Worm (Caenorhabditis elegans) whole organism, L1 larva: ENCODE measurements around the gene fbxa-128.

Experiments
- F16B12.6 ChIP-seq: fragments of 150-350 bp; optimal IDR thresholded peaks from 2 replicates; lab custom pipeline; 2014; ENCODE audit warnings: missing biosample characterization, missing genetic modification characterization
- Y116A8C.19 ChIP-seq: sonication (generic microtip); optimal IDR thresholded peaks from 2 replicates; lab custom pipeline; 2016; ENCODE audit warnings: missing compliant biosample characterization, missing genetic modification characterization, borderline replicate concordance
- aha-1 ChIP-seq: fragments of 150-350 bp; optimal IDR thresholded peaks from 2 replicates; lab custom pipeline; 2014; ENCODE audit warnings: missing biosample characterization, missing genetic modification characterization
- alr-1 ChIP-seq: fragments of 200-800 bp; sonication (Bioruptor generic); optimal IDR thresholded peaks from 2 replicates; lab custom pipeline; 2018; ENCODE audit warnings: borderline replicate concordance, mild to moderate bottlenecking, missing genetic modification characterization, missing compliant biosample characterization
- aly-2 ChIP-seq: fragments of 150-350 bp; optimal IDR thresholded peaks from 2 replicates; lab custom pipeline; 2014; ENCODE audit warnings: missing biosample characterization, missing genetic modification characterization
- ama-1 ChIP-seq: fragments of 150-350 bp; optimal IDR thresholded peaks from 2 replicates; lab custom pipeline; 2014
- ceh-8 ChIP-seq: fragments of 200-800 bp; sonication (Bioruptor generic); optimal IDR thresholded peaks from 2 replicates; lab custom pipeline; 2018; ENCODE audit warnings: mild to moderate bottlenecking, missing genetic modification characterization, moderate library complexity, missing compliant biosample characterization
- ceh-90 ChIP-seq: sonication (generic microtip); optimal IDR thresholded peaks from 2 replicates; lab custom pipeline; 2016; ENCODE audit warnings: missing genetic modification characterization, missing compliant biosample characterization
- dpl-1 ChIP-seq, 3 experiments: fragments of 150-350 bp in 2 of 3; sonication (generic microtip) in 1 of 3; optimal IDR thresholded peaks; 2 replicates each; lab custom pipeline; 2014 to 2017; ENCODE audit warnings: missing biosample characterization in 3 of 3, missing genetic modification characterization in 3 of 3, missing genetic modification reagents in 3 of 3
- dsc-1 ChIP-seq: sonication (generic microtip); optimal IDR thresholded peaks from 2 replicates; lab custom pipeline; 2016; ENCODE audit warnings: mild to moderate bottlenecking, missing genetic modification characterization, missing compliant biosample characterization
- efl-1 ChIP-seq, 4 experiments: fragments of 150-350 bp; optimal IDR thresholded peaks in 3 of 4; peaks in 1 of 4; 1 replicate in 1 of 4; 2 replicates in 3 of 4; lab custom pipeline; 2014; ENCODE audit warnings: missing biosample characterization in 2 of 4, missing genetic modification characterization in 2 of 4, missing genetic modification reagents in 2 of 4
- efl-3 ChIP-seq: fragments of 200-800 bp; sonication (Bioruptor generic); optimal IDR thresholded peaks from 2 replicates; lab custom pipeline; 2018; ENCODE audit warnings: mild to moderate bottlenecking, missing genetic modification characterization, missing compliant biosample characterization
- egl-13 ChIP-seq: sonication (generic microtip); optimal IDR thresholded peaks from 2 replicates; lab custom pipeline; 2016; ENCODE audit warnings: missing genotype, missing genetic modification reagents, missing genetic modification characterization, missing compliant biosample characterization
- egl-27 ChIP-seq, 2 experiments: fragments of 150-350 bp in 1 of 2; sonication (generic microtip); optimal IDR thresholded peaks; 3 replicates each; lab custom pipeline; 2017 to 2018; ENCODE audit warnings: missing biosample characterization in 2 of 2, missing genetic modification characterization in 2 of 2, missing genetic modification reagents in 2 of 2
- ets-5 ChIP-seq: fragments of 200-800 bp; sonication (Bioruptor generic); IDR thresholded peaks from 2 replicates; pipeline ENCODE4 v1.3.6; 2022; ENCODE audit warnings: missing genetic modification characterization, missing compliant biosample characterization
- fkh-4 ChIP-seq: sonication (generic microtip); optimal IDR thresholded peaks from 2 replicates; lab custom pipeline; 2016; ENCODE audit warnings: missing compliant biosample characterization, missing genetic modification characterization, borderline replicate concordance
- fkh-8 ChIP-seq: sonication (generic microtip); optimal IDR thresholded peaks from 2 replicates; lab custom pipeline; 2016; ENCODE audit warnings: mild to moderate bottlenecking, missing genetic modification characterization, missing compliant biosample characterization
- grh-1 ChIP-seq: fragments of 200-800 bp; sonication (Bioruptor generic); IDR thresholded peaks from 2 replicates; pipeline ENCODE4 v1.3.6; 2022; ENCODE audit warnings: missing genetic modification reagents, missing genetic modification characterization, missing compliant biosample characterization
- hlh-17 ChIP-seq: fragments of 200-800 bp; sonication (Bioruptor generic); optimal IDR thresholded peaks from 2 replicates; lab custom pipeline; 2018; ENCODE audit warnings: missing genetic modification characterization, mild to moderate bottlenecking, missing compliant biosample characterization, moderate library complexity, borderline replicate concordance
- irx-1 ChIP-seq: sonication (generic microtip); optimal IDR thresholded peaks from 2 replicates; lab custom pipeline; 2016; ENCODE audit warnings: missing genetic modification characterization, missing compliant biosample characterization
- isw-1 ChIP-seq: fragments of 200-800 bp; sonication (Bioruptor generic); IDR thresholded peaks from 2 replicates; pipeline ENCODE4 v1.3.6; 2022; ENCODE audit warnings: missing genetic modification characterization, missing compliant biosample characterization
- jun-1 ChIP-seq: fragments of 150-350 bp; optimal IDR thresholded peaks from 2 replicates; lab custom pipeline; 2014; ENCODE audit warnings: missing biosample characterization, missing genetic modification reagents, missing genetic modification characterization
- lin-15B ChIP-seq: fragments of 150-350 bp; sonication (generic microtip); optimal IDR thresholded peaks from 3 replicates; lab custom pipeline; 2014; ENCODE audit warnings: missing biosample characterization, missing genetic modification characterization
- lin-35 ChIP-seq, 2 experiments: fragments of 150-350 bp; optimal IDR thresholded peaks; 2 replicates each; lab custom pipeline; 2014; ENCODE audit warnings: missing biosample characterization in 2 of 2, missing genetic modification characterization in 2 of 2, missing genetic modification reagents in 2 of 2
- lin-39 ChIP-seq: fragments of 150-350 bp; optimal IDR thresholded peaks from 2 replicates; lab custom pipeline; 2014; ENCODE audit warnings: missing biosample characterization, missing genetic modification reagents, missing genetic modification characterization
- lir-3 ChIP-seq: sonication (generic microtip); optimal IDR thresholded peaks from 2 replicates; lab custom pipeline; 2016; ENCODE audit warnings: mild to moderate bottlenecking, missing genetic modification characterization, moderate library complexity, missing compliant biosample characterization; ENCODE audit not compliant: poor library complexity
- lsy-2 ChIP-seq, 2 experiments: fragments of 150-350 bp; optimal IDR thresholded peaks; 2 replicates each; lab custom pipeline; 2014; ENCODE audit warnings: missing biosample characterization in 2 of 2, missing genetic modification characterization in 2 of 2
- mab-9 ChIP-seq: fragments of 200-800 bp; sonication (Bioruptor generic); IDR thresholded peaks from 2 replicates; pipeline ENCODE4 v1.3.6; 2022; ENCODE audit warnings: missing genetic modification reagents, missing genetic modification characterization, missing compliant biosample characterization
- mef-2 ChIP-seq: fragments of 150-350 bp; optimal IDR thresholded peaks from 2 replicates; lab custom pipeline; 2014; ENCODE audit warnings: missing biosample characterization, missing genetic modification characterization
- mep-1 ChIP-seq: fragments of 150-350 bp; optimal IDR thresholded peaks from 2 replicates; lab custom pipeline; 2014; ENCODE audit warnings: missing biosample characterization, missing genetic modification characterization
- nhr-28 ChIP-seq: fragments of 150-350 bp; optimal IDR thresholded peaks from 2 replicates; lab custom pipeline; 2014; ENCODE audit warnings: missing biosample characterization, missing genetic modification characterization
- nhr-47 ChIP-seq: sonication (generic microtip); optimal IDR thresholded peaks from 2 replicates; lab custom pipeline; 2016; ENCODE audit warnings: mild to moderate bottlenecking, missing genetic modification characterization, moderate library complexity, missing compliant biosample characterization
- nhr-71 ChIP-seq: sonication (generic microtip); optimal IDR thresholded peaks from 2 replicates; lab custom pipeline; 2016; ENCODE audit warnings: mild to moderate bottlenecking, missing genetic modification characterization, moderate library complexity, missing compliant biosample characterization
- nhr-77 ChIP-seq: fragments of 150-350 bp; optimal IDR thresholded peaks from 2 replicates; lab custom pipeline; 2014; ENCODE audit warnings: missing biosample characterization, missing genetic modification characterization
- nhr-90 ChIP-seq: sonication (generic microtip); optimal IDR thresholded peaks from 2 replicates; lab custom pipeline; 2016; ENCODE audit warnings: mild to moderate bottlenecking, missing genetic modification characterization, missing compliant biosample characterization; ENCODE audit not compliant: poor library complexity
- pag-3 ChIP-seq: sonication (generic microtip); optimal IDR thresholded peaks from 2 replicates; lab custom pipeline; 2017; ENCODE audit warnings: missing genetic modification characterization, mild to moderate bottlenecking, missing compliant biosample characterization, antibody characterized with exemption, borderline replicate concordance; ENCODE audit not compliant: insufficient read depth
- pax-3 ChIP-seq: fragments of 200-800 bp; sonication (Bioruptor generic); optimal IDR thresholded peaks from 2 replicates; lab custom pipeline; 2018; ENCODE audit warnings: mild to moderate bottlenecking, missing genetic modification characterization, moderate library complexity, missing compliant biosample characterization
- pqm-1 ChIP-seq: sonication (generic microtip); optimal IDR thresholded peaks from 3 replicates; lab custom pipeline; 2017; ENCODE audit warnings: missing biosample characterization, missing genetic modification characterization
- skn-1 ChIP-seq: fragments of 150-350 bp; optimal IDR thresholded peaks from 2 replicates; lab custom pipeline; 2014; ENCODE audit warnings: missing biosample characterization, missing genetic modification characterization
- snpc-4 ChIP-seq: fragments of 150-350 bp; optimal IDR thresholded peaks from 2 replicates; lab custom pipeline; 2014; ENCODE audit warnings: missing biosample characterization, missing genetic modification characterization
- sox-4 ChIP-seq: sonication (generic microtip); optimal IDR thresholded peaks from 2 replicates; lab custom pipeline; 2016; ENCODE audit warnings: missing genetic modification characterization, missing compliant biosample characterization
- tbx-2 ChIP-seq: sonication (generic microtip); optimal IDR thresholded peaks from 2 replicates; lab custom pipeline; 2016; ENCODE audit warnings: missing genetic modification characterization, missing compliant biosample characterization
- unc-62 ChIP-seq: fragments of 150-350 bp; optimal IDR thresholded peaks from 2 replicates; lab custom pipeline; 2014; ENCODE audit warnings: missing biosample characterization, missing genetic modification reagents, missing genetic modification characterization
- unc-98 ChIP-seq: fragments of 200-800 bp; sonication (Bioruptor generic); IDR thresholded peaks from 2 replicates; pipeline ENCODE4 v1.3.6; 2022; ENCODE audit warnings: missing genetic modification characterization, missing compliant biosample characterization
- xbp-1 ChIP-seq: sonication (generic microtip); optimal IDR thresholded peaks from 2 replicates; lab custom pipeline; 2016; ENCODE audit warnings: missing genetic modification characterization, missing compliant biosample characterization
- zag-1 ChIP-seq: fragments of 150-350 bp; optimal IDR thresholded peaks from 2 replicates; lab custom pipeline; 2014; ENCODE audit warnings: missing biosample characterization, missing genetic modification characterization
- zip-4 ChIP-seq: fragments of 200-800 bp; sonication (Bioruptor generic); optimal IDR thresholded peaks from 2 replicates; lab custom pipeline; 2018; ENCODE audit warnings: mild to moderate bottlenecking, missing genetic modification characterization, moderate library complexity, missing compliant biosample characterization
- ztf-11 ChIP-seq, 2 experiments: sonication (generic microtip); optimal IDR thresholded peaks; 2 replicates each; lab custom pipeline; 2016 to 2017; ENCODE audit warnings: missing genetic modification characterization in 2 of 2, missing biosample characterization in 1 of 2, missing compliant biosample characterization in 1 of 2

Gene fbxa-128

ce11 chrIII:11112718-11113117, 26.2 kb downstream of the fbxa-128 start (continued):
- peak; percentile 33 for TF ChIP-seq fkh-4 (tag; lab: Kevin White, UChicago)
- peak; percentile 74 for TF ChIP-seq tbx-2
- peak; percentile 38 for TF ChIP-seq mep-1
- TF ChIP-seq ceh-8 = peak; percentile 36
- TF ChIP-seq lin-35 (GFP tag; optimal IDR thresholded peaks at IDR 0.05; lab: Kevin White, UChicago) = peak; percentile 32 to 59
- TF ChIP-seq isw-1 (GFP tag; lab: Robert Waterston, UW) = peak; percentile 59
- no peak for TF ChIP-seq Y116A8C.19
- TF ChIP-seq jun-1 = no peak
- TF ChIP-seq lin-15B (tag; lab: Kevin White, UChicago) = peak; percentile 53
- TF ChIP-seq alr-1 (tag; lab: Kevin White, UChicago) = no peak
- peak; percentile 46 for TF ChIP-seq zip-4 (GFP tag; lab: Kevin White, UChicago)
- TF ChIP-seq grh-1 = peak; percentile 59
- TF ChIP-seq sox-4 (tag; lab: Kevin White, UChicago) = peak; percentile 57
- TF ChIP-seq pag-3 = no peak
- no peak for TF ChIP-seq unc-62 (GFP tag; lab: Kevin White, UChicago)
- peak; percentile 5 for TF ChIP-seq nhr-77 (tag; lab: Kevin White, UChicago)
- no peak for TF ChIP-seq F16B12.6 (tag; lab: Kevin White, UChicago)
- peak; percentile 52 for TF ChIP-seq pax-3 (tag; lab: Kevin White, UChicago)
- peak; percentile 77 for TF ChIP-seq nhr-71 (tag; lab: Kevin White, UChicago)
- peak in 1 of 2 experiments; percentile 71 for TF ChIP-seq ztf-11 (tag; optimal IDR thresholded peaks at IDR 0.05; lab: Kevin White, UChicago)
- no peak for TF ChIP-seq hlh-17 (GFP tag; lab: Kevin White, UChicago)
- TF ChIP-seq nhr-47 (tag; lab: Kevin White, UChicago) = peak; percentile 82
- peak; percentile 81 for TF ChIP-seq lir-3 (tag; lab: Kevin White, UChicago)
- TF ChIP-seq lsy-2 (tag; optimal IDR thresholded peaks at IDR 0.05; lab: Kevin White, UChicago) = peak; percentile 38 to 43
- TF ChIP-seq ama-1 (lab: Kevin White, UChicago) = no peak
- TF ChIP-seq ceh-90 (tag; lab: Kevin White, UChicago) = peak; percentile 75
- TF ChIP-seq nhr-90 (tag; lab: Kevin White, UChicago) = peak; percentile 77
- TF ChIP-seq mef-2 (tag; lab: Kevin White, UChicago) = no peak
- TF ChIP-seq dpl-1 (GFP tag; optimal IDR thresholded peaks at IDR 0.05; lab: Kevin White, UChicago) = peak; percentile 34 to 57 (median 56)
- TF ChIP-seq snpc-4 (tag; lab: Kevin White, UChicago) = no peak

ce11 chrIII:11110756-11111155, 28.2 kb downstream of the fbxa-128 start:
- peak; percentile 69 for TF ChIP-seq egl-13 (tag; lab: Kevin White, UChicago)
- TF ChIP-seq aha-1 = no peak
- TF ChIP-seq dsc-1 (tag; lab: Kevin White, UChicago) = peak; percentile 82
- no peak for TF ChIP-seq pqm-1 (tag; lab: Kevin White, UChicago)
- peak; percentile 88 for TF ChIP-seq efl-1 (optimal IDR thresholded peaks at IDR 0.05; lab: Kevin White, UChicago)
- TF ChIP-seq efl-1 (GFP tag; optimal IDR thresholded peaks at IDR 0.05 in 1 of 2; lab: Kevin White, UChicago) = peak; percentile 78 to 98
- TF ChIP-seq skn-1 (tag; lab: Kevin White, UChicago) = peak; percentile 55
- TF ChIP-seq lir-3 (tag; lab: Kevin White, UChicago) = peak; percentile 73
- TF ChIP-seq F16B12.6 (tag; lab: Kevin White, UChicago) = peak; percentile 59
- TF ChIP-seq efl-3 (GFP tag; lab: Kevin White, UChicago) = peak; percentile 65
- no peak for TF ChIP-seq aly-2 (tag; lab: Kevin White, UChicago)
- peak; percentile 75 for TF ChIP-seq xbp-1
- TF ChIP-seq nhr-77 (tag; lab: Kevin White, UChicago) = peak; percentile 44
- peak; percentile 62 for TF ChIP-seq ceh-8
- TF ChIP-seq fkh-8 (tag; lab: Kevin White, UChicago) = peak; percentile 72
- TF ChIP-seq nhr-47 (tag; lab: Kevin White, UChicago) = peak; percentile 91
- TF ChIP-seq unc-98 = peak; percentile 79
- peak; percentile 43 for TF ChIP-seq alr-1 (tag; lab: Kevin White, UChicago)
- TF ChIP-seq nhr-28 (tag; lab: Kevin White, UChicago) = no peak
- TF ChIP-seq zag-1 (tag; lab: Kevin White, UChicago) = no peak
- no peak for TF ChIP-seq ets-5
- TF ChIP-seq egl-27 (tag; optimal IDR thresholded peaks at IDR 0.05; lab: Kevin White, UChicago) = no peak
- peak; percentile 33 for TF ChIP-seq jun-1
- TF ChIP-seq tbx-2 = peak; percentile 84
- TF ChIP-seq ztf-11 (tag; optimal IDR thresholded peaks at IDR 0.05; lab: Kevin White, UChicago) = peak in 1 of 2 experiments; percentile 67
- no peak for TF ChIP-seq pag-3
- peak; percentile 88 for TF ChIP-seq nhr-71 (tag; lab: Kevin White, UChicago)
- TF ChIP-seq irx-1 = peak; percentile 78
- peak; percentile 57 for TF ChIP-seq lin-39 (tag; lab: Kevin White, UChicago)
- TF ChIP-seq mep-1 = peak; percentile 72
- peak; percentile 68 for TF ChIP-seq mab-9 (GFP tag; lab: Robert Waterston, UW)
